Fruit fly (Drosophila melanogaster) whole organism, embryonic: Measurements from ENCODE around the gene Hsp83.

Source experiments
- Abd-B ChIP-seq: fragments of 200-800 bp; sonication (Bioruptor generic); optimal IDR thresholded peaks from 2 replicates; lab custom pipeline; 2018; ENCODE audit warnings: missing biosample characterization, mild to moderate bottlenecking, missing genetic modification characterization, moderate library complexity
- CG10366 ChIP-seq: fragments of 200-800 bp; sonication (Bioruptor generic); IDR thresholded peaks from 2 replicates; pipeline ENCODE4 v1.3.6; 2022; ENCODE audit warnings: missing biosample characterization, missing genetic modification characterization
- CG10431 ChIP-seq: fragments of 200-800 bp; sonication (Bioruptor generic); optimal IDR thresholded peaks from 3 replicates; lab custom pipeline; 2018; ENCODE audit warnings: missing biosample characterization, mild to moderate bottlenecking, missing genetic modification characterization
- CG11695 ChIP-seq: fragments of 200-800 bp; sonication (Bioruptor generic); IDR thresholded peaks from 3 replicates; pipeline ENCODE4 v1.3.6; 2022; ENCODE audit warnings: missing biosample characterization, missing genetic modification characterization
- CG1529 ChIP-seq: fragments of 200-800 bp; sonication (Bioruptor generic); optimal IDR thresholded peaks from 3 replicates; lab custom pipeline; 2018; ENCODE audit warnings: missing biosample characterization, missing genetic modification characterization
- CG1602 ChIP-seq: fragments of 200-800 bp; sonication (Bioruptor generic); optimal IDR thresholded peaks from 3 replicates; lab custom pipeline; 2016; ENCODE audit warnings: missing biosample characterization, missing genetic modification characterization
- CG30020 ChIP-seq: fragments of 200-800 bp; optimal IDR thresholded peaks from 2 replicates; lab custom pipeline; 2019; ENCODE audit warnings: missing biosample characterization, mild to moderate bottlenecking, missing genetic modification characterization, moderate library complexity
- CG31388 ChIP-seq: fragments of 200-800 bp; sonication (Bioruptor generic); optimal IDR thresholded peaks from 2 replicates; lab custom pipeline; 2016; ENCODE audit warnings: missing biosample characterization, missing genetic modification characterization
- CG3163 ChIP-seq: fragments of 200-800 bp; sonication (Bioruptor generic); optimal IDR thresholded peaks from 3 replicates; lab custom pipeline; 2016; ENCODE audit warnings: missing biosample characterization, missing genetic modification characterization
- CG32767 ChIP-seq: fragments of 200-800 bp; sonication (Bioruptor generic); IDR thresholded peaks from 2 replicates; pipeline ENCODE4 v1.3.6; 2022; ENCODE audit warnings: missing biosample characterization, missing genetic modification characterization
- CG34224 ChIP-seq: fragments of 200-800 bp; sonication (Bioruptor generic); IDR thresholded peaks from 3 replicates; pipeline ENCODE4 v1.3.6; 2022; ENCODE audit warnings: missing biosample characterization, missing genetic modification characterization; ENCODE audit not compliant: partially characterized antibody
- CG34376 ChIP-seq: fragments of 200-800 bp; sonication (Bioruptor generic); optimal IDR thresholded peaks from 2 replicates; lab custom pipeline; 2018; ENCODE audit warnings: missing biosample characterization, mild to moderate bottlenecking, missing genetic modification characterization
- CG5245 ChIP-seq: fragments of 200-800 bp; sonication (Bioruptor generic); optimal IDR thresholded peaks from 3 replicates; lab custom pipeline; 2016; ENCODE audit warnings: missing biosample characterization, missing genetic modification characterization
- CG6791 ChIP-seq: fragments of 200-800 bp; sonication (Bioruptor generic); IDR thresholded peaks from 3 replicates; pipeline ENCODE4 v1.3.6; 2022; ENCODE audit warnings: missing biosample characterization, missing genetic modification characterization; ENCODE audit not compliant: partially characterized antibody
- CG7745 ChIP-seq: fragments of 200-800 bp; sonication (Bioruptor generic); optimal IDR thresholded peaks from 2 replicates; lab custom pipeline; 2018; ENCODE audit warnings: missing biosample characterization, mild to moderate bottlenecking, missing genetic modification characterization, moderate library complexity
- CG7987 ChIP-seq: fragments of 200-800 bp; sonication (Bioruptor generic); optimal IDR thresholded peaks from 2 replicates; lab custom pipeline; 2018; ENCODE audit warnings: missing biosample characterization, mild to moderate bottlenecking, missing genetic modification characterization, moderate library complexity
- CG8765 ChIP-seq: fragments of 200-800 bp; sonication (Bioruptor generic); IDR thresholded peaks from 2 replicates; pipeline ENCODE4 v1.3.6; 2022; ENCODE audit warnings: missing biosample characterization, missing genetic modification characterization
- CG9797 ChIP-seq: fragments of 200-800 bp; sonication (Bioruptor generic); optimal IDR thresholded peaks from 3 replicates; lab custom pipeline; 2018; ENCODE audit warnings: missing biosample characterization, mild to moderate bottlenecking, missing genetic modification characterization
- CG9876 ChIP-seq: fragments of 200-800 bp; sonication (Bioruptor generic); optimal IDR thresholded peaks from 2 replicates; lab custom pipeline; 2016; ENCODE audit warnings: missing biosample characterization, missing genetic modification characterization
- CTCF ChIP-seq: fragments of 200-800 bp; sonication (Bioruptor generic); optimal IDR thresholded peaks from 2 replicates; lab custom pipeline; 2017; ENCODE audit warnings: missing biosample characterization, mild to moderate bottlenecking, missing genetic modification characterization, moderate library complexity
- CoRest ChIP-seq: fragments of 200-800 bp; sonication (Bioruptor generic); optimal IDR thresholded peaks from 3 replicates; lab custom pipeline; 2018; ENCODE audit warnings: missing biosample characterization, mild to moderate bottlenecking, missing genetic modification characterization, moderate library complexity
- CrebB ChIP-seq: fragments of 200-800 bp; sonication (Bioruptor generic); optimal IDR thresholded peaks from 3 replicates; lab custom pipeline; 2018; ENCODE audit warnings: missing biosample characterization, mild to moderate bottlenecking, missing genetic modification characterization
- Deaf1 ChIP-seq: fragments of 200-800 bp; optimal IDR thresholded peaks from 3 replicates; lab custom pipeline; 2019; ENCODE audit warnings: missing biosample characterization, mild to moderate bottlenecking, missing genetic modification characterization, moderate library complexity
- Gug ChIP-seq: fragments of 200-800 bp; sonication (Bioruptor generic); IDR thresholded peaks from 4 replicates; pipeline ENCODE4 v1.3.6; 2022; ENCODE audit warnings: missing biosample characterization, missing genetic modification characterization
- Six4 ChIP-seq: fragments of 200-800 bp; sonication (Bioruptor generic); optimal IDR thresholded peaks from 2 replicates; lab custom pipeline; 2016; ENCODE audit warnings: missing biosample characterization, missing genetic modification characterization
- Sry-β ChIP-seq: fragments of 200-800 bp; sonication (Bioruptor generic); optimal IDR thresholded peaks from 2 replicates; lab custom pipeline; 2018; ENCODE audit warnings: missing biosample characterization, mild to moderate bottlenecking, missing genetic modification characterization, moderate library complexity
- Stat92E ChIP-seq, 3 experiments: fragments of >200 bp in 2 of 3; fragments of 200-800 bp in 1 of 3; sonication (Bioruptor generic) in 1 of 3; optimal IDR thresholded peaks; 2 replicates each; lab custom pipeline; 2017 to 2019; ENCODE audit warnings: missing biosample characterization in 3 of 3, missing genetic modification characterization in 3 of 3, mild to moderate bottlenecking in 1 of 3, moderate library complexity in 1 of 3
- Vsx1 ChIP-seq: fragments of 200-800 bp; sonication (Bioruptor generic); optimal IDR thresholded peaks from 2 replicates; lab custom pipeline; 2017; ENCODE audit warnings: missing biosample characterization, mild to moderate bottlenecking, missing genetic modification characterization, missing genetic modification reagents
- Xrp1 ChIP-seq: fragments of 200-800 bp; sonication (Bioruptor generic); IDR thresholded peaks from 2 replicates; pipeline ENCODE4 v1.3.6; 2022; ENCODE audit warnings: missing biosample characterization, missing genetic modification characterization
- amos ChIP-seq: fragments of 200-800 bp; sonication (Bioruptor generic); IDR thresholded peaks from 2 replicates; pipeline ENCODE4 v1.3.6; 2022; ENCODE audit warnings: missing biosample characterization, missing genetic modification characterization; ENCODE audit not compliant: partially characterized antibody
- ap ChIP-seq: fragments of 200-800 bp; sonication (Bioruptor generic); IDR thresholded peaks from 2 replicates; pipeline ENCODE4 v1.3.6; 2022; ENCODE audit warnings: missing biosample characterization, missing genetic modification characterization
- ato ChIP-seq: fragments of 200-800 bp; sonication (Bioruptor generic); IDR thresholded peaks from 2 replicates; pipeline ENCODE4 v1.3.6; 2022; ENCODE audit warnings: missing biosample characterization, missing genetic modification characterization; ENCODE audit not compliant: partially characterized antibody
- bbx ChIP-seq: fragments of 200-800 bp; sonication (Bioruptor generic); IDR thresholded peaks from 2 replicates; pipeline ENCODE4 v1.3.6; 2022; ENCODE audit warnings: missing biosample characterization, missing genetic modification characterization; ENCODE audit not compliant: partially characterized antibody
- cg ChIP-seq: fragments of 200-800 bp; sonication (Bioruptor generic); optimal IDR thresholded peaks from 3 replicates; lab custom pipeline; 2019; ENCODE audit warnings: missing biosample characterization, mild to moderate bottlenecking, missing genetic modification characterization, moderate library complexity
- crol ChIP-seq: fragments of 200-800 bp; sonication (Bioruptor generic); IDR thresholded peaks from 2 replicates; pipeline ENCODE4 v1.3.6; 2022; ENCODE audit warnings: missing biosample characterization, missing genetic modification characterization
- dati ChIP-seq: fragments of 200-800 bp; sonication (Bioruptor generic); IDR thresholded peaks from 2 replicates; pipeline ENCODE4 v1.3.6; 2022; ENCODE audit warnings: missing biosample characterization, missing genetic modification characterization
- dysf ChIP-seq: fragments of 200-800 bp; sonication (Bioruptor generic); IDR thresholded peaks from 3 replicates; pipeline ENCODE4 v1.3.6; 2022; ENCODE audit warnings: missing biosample characterization, missing genetic modification characterization
- gro ChIP-seq: fragments of 200-800 bp; sonication (Bioruptor generic); optimal IDR thresholded peaks from 2 replicates; lab custom pipeline; 2016; ENCODE audit warnings: missing biosample characterization, missing genetic modification characterization
- gsb ChIP-seq: fragments of 200-800 bp; sonication (Bioruptor generic); IDR thresholded peaks from 2 replicates; pipeline ENCODE4 v1.3.6; 2022; ENCODE audit warnings: missing biosample characterization, missing genetic modification characterization
- gt ChIP-seq: fragments of 200-800 bp; sonication (Bioruptor generic); IDR thresholded peaks from 2 replicates; pipeline ENCODE4 v1.3.6; 2022; ENCODE audit warnings: missing biosample characterization, missing genetic modification characterization
- klu ChIP-seq: fragments of 200-800 bp; sonication (Bioruptor generic); IDR thresholded peaks from 2 replicates; pipeline ENCODE4 v1.3.6; 2022; ENCODE audit warnings: missing biosample characterization, missing genetic modification characterization
- lbe ChIP-seq: fragments of 200-800 bp; sonication (Bioruptor generic); optimal IDR thresholded peaks from 2 replicates; lab custom pipeline; 2016; ENCODE audit warnings: missing biosample characterization, mild to moderate bottlenecking, missing genetic modification characterization
- ro ChIP-seq: fragments of 200-800 bp; sonication (Bioruptor generic); IDR thresholded peaks from 2 replicates; pipeline ENCODE4 v1.3.6; 2022; ENCODE audit warnings: missing biosample characterization, missing genetic modification characterization
- tin ChIP-seq: fragments of 200-800 bp; sonication (Bioruptor generic); optimal IDR thresholded peaks from 3 replicates; lab custom pipeline; 2016; ENCODE audit warnings: missing biosample characterization, missing genetic modification characterization
- ttk ChIP-seq: fragments of 200-800 bp; sonication (Bioruptor generic); IDR thresholded peaks from 2 replicates; pipeline ENCODE4 v2.1.2; 2022; ENCODE audit warnings: missing biosample characterization, missing genetic modification characterization
- twi ChIP-seq: fragments of 200-800 bp; optimal IDR thresholded peaks from 2 replicates; lab custom pipeline; 2019; ENCODE audit warnings: missing biosample characterization, mild to moderate bottlenecking, missing genetic modification characterization, moderate library complexity
- unc-4 ChIP-seq: fragments of 200-800 bp; sonication (Bioruptor generic); IDR thresholded peaks from 2 replicates; pipeline ENCODE4 v1.3.6; 2022; ENCODE audit warnings: missing biosample characterization, missing genetic modification characterization; ENCODE audit not compliant: partially characterized antibody
- wdn ChIP-seq: fragments of 200-800 bp; sonication (Bioruptor generic); IDR thresholded peaks from 2 replicates; pipeline ENCODE4 v1.3.6; 2022; ENCODE audit warnings: missing biosample characterization, missing genetic modification characterization

Hsp83 gene

DNA sequence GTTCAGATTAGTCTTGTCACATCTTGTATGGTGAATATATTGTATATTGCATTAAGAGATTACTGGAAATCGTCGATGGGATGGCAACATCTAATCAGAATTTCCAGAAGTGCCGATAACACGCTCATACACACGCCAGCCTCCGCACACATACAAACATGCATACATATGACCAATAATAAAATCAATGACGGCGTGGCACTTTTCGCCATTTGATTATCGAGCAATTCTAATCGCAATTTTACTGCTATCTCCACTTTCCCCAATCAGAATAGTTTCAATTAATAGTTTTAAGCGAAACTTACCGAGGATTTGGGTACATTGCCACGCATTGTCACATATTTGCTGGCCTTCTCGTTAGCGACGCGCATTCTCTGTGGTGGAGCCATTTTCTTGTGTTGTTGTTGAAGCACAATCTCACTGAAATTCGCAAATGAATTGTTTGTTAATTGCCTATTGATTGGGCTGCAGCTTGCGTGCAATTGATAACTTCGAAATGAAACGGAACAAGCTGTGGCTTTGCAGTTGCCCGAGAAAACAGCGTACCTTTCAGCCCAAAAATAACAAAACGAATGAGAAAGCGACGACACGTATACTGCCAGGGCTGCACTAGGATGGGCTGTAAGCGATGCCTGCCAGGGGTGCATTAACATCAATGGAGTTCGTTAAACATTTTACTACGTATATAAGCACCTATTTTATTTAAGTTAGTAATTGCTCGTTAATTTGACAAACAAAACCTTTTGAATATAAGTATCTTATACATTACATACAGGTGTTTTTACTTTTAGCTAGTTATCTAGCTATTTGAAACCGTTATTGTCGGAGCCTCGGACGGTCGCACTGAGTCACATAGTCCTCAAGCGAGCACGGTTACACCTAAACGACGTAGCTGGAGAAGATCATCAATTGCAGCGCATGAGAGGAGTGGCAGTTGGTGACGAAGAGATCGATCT is 6.0 kb downstream of the Hsp83 start, which contains the start of the genes CG32276 and gry (continued):
- TF ChIP-seq Vsx1 (no peak), ap (GFP tag; lab: Robert Waterston, UW) (peak; percentile 82), Xrp1 (GFP tag; lab: Robert Waterston, UW) (peak; percentile 72; the same call in 1 of the 2 replicates), ro (GFP tag; lab: Robert Waterston, UW) (0 out of 2 replicates have a peak, but pooled peaks have one; percentile 16), CG1602 (GFP tag; lab: Kevin White, UChicago) (peak; percentile 66), Abd-B (GFP tag; lab: Kevin White, UChicago) (peak; percentile 43), gsb (GFP tag; lab: Robert Waterston, UW) (no peak), bbx (GFP tag; lab: Robert Waterston, UW) (no peak), ttk (GFP tag; lab: Robert Waterston, UW) (peak; percentile 25; the same call in 1 of the 2 replicates), dysf (GFP tag; lab: Robert Waterston, UW) (peak; percentile 74), gro (no peak), twi (tag; lab: Kevin White, UChicago) (peak; percentile 61), Deaf1 (tag; lab: Kevin White, UChicago) (no peak), unc-4 (GFP tag; lab: Robert Waterston, UW) (no peak), CG32767 (GFP tag; lab: Robert Waterston, UW) (peak; percentile 64), CG3163 (GFP tag; lab: Kevin White, UChicago) (peak; percentile 61), CrebB (tag; lab: Kevin White, UChicago) (peak; percentile 67), ato (GFP tag; lab: Robert Waterston, UW) (no peak), CG7745 (no peak), CG34376 (GFP tag; lab: Kevin White, UChicago) (peak; percentile 75), lbe (GFP tag; lab: Kevin White, UChicago) (peak; percentile 73), dati (peak; percentile 48; the same call in 1 of the 2 replicates), CG5245 (GFP tag; lab: Kevin White, UChicago) (peak; percentile 70), CG11695 (peak; percentile 73), CG9797 (GFP tag; lab: Kevin White, UChicago) (peak; percentile 96), CG8765 (GFP tag; lab: Robert Waterston, UW) (peak; percentile 71), crol (GFP tag; lab: Robert Waterston, UW) (no peak), CG10366 (GFP tag; lab: Robert Waterston, UW) (peak; percentile 64), tin (peak; percentile 85), CG30020 (tag; lab: Kevin White, UChicago) (peak; percentile 78), amos (GFP tag; lab: Robert Waterston, UW) (no peak; the same call in 1 of the 2 replicates), CG7987 (GFP tag; lab: Kevin White, UChicago) (peak; percentile 74), klu (peak; percentile 46; the same call in 1 of the 2 replicates), CG10431 (GFP tag; lab: Kevin White, UChicago) (no peak), CTCF (GFP tag; lab: Kevin White, UChicago) (no peak), CG34224 (GFP tag; lab: Robert Waterston, UW) (no peak; the same call in 2 of the 3 replicates), cg (GFP tag; lab: Kevin White, UChicago) (peak; percentile 73), Sry-β (GFP tag; lab: Kevin White, UChicago) (peak; percentile 87), CG1529 (no peak), CG9876 (GFP tag; lab: Kevin White, UChicago) (peak; percentile 55), CoRest (tag; lab: Kevin White, UChicago) (peak; percentile 78), CG31388 (GFP tag; lab: Kevin White, UChicago) (peak; percentile 55), Stat92E (GFP tag; optimal IDR thresholded peaks at IDR 0.05; lab: Kevin White, UChicago) (peak in 1 of 3 experiments; percentile 54), CG6791 (no peak), Gug (GFP tag; lab: Robert Waterston, UW) (peak; percentile 68; the same call in 2 of the 4 replicates), wdn (0 out of 2 replicates have a peak, but pooled peaks have one; percentile 8), Six4 (GFP tag; lab: Kevin White, UChicago) (peak; percentile 69), gt (GFP tag; lab: Robert Waterston, UW) (peak; percentile 35; the same call in 1 of the 2 replicates)
